Worm (Caenorhabditis elegans) whole organism, L2 larva: Measurements from ENCODE around the gene str-222.

ENCODE experiments used
- ceh-16 ChIP-seq: fragments of 150-350 bp; optimal IDR thresholded peaks from 2 replicates; lab custom pipeline; 2014; ENCODE audit warnings: missing biosample characterization, missing genetic modification characterization
- fos-1 ChIP-seq: fragments of 150-350 bp; optimal IDR thresholded peaks from 2 replicates; lab custom pipeline; 2014; ENCODE audit warnings: missing biosample characterization, missing genetic modification characterization
- ztf-11 ChIP-seq: sonication (generic microtip); optimal IDR thresholded peaks from 2 replicates; lab custom pipeline; 2017; ENCODE audit warnings: missing biosample characterization, missing genetic modification characterization

ce11 chrV:1682279-1682678 is 46.3 kb downstream of the str-222 start, which contains the start of gene srh-3:
- TF ChIP-seq fos-1 (tag; lab: Kevin White, UChicago) (no peak), ceh-16 (tag; lab: Kevin White, UChicago) (no peak), ztf-11 (no peak)
